Fruit fly (Drosophila melanogaster) whole organism, prepupa: ENCODE results near the gene CG1024.
A peak's percentile ranks its signal among the peaks of the same experiment; 100 is the strongest.

ENCODE experiments used
- CG10631 ChIP-seq: fragments of 200-800 bp; sonication (Bioruptor generic); optimal IDR thresholded peaks from 2 replicates; lab custom pipeline; 2016; ENCODE audit warnings: missing biosample characterization, missing genetic modification characterization
- CG10669 ChIP-seq: fragments of 200-800 bp; sonication (Bioruptor generic); optimal IDR thresholded peaks from 3 replicates; lab custom pipeline; 2018; ENCODE audit warnings: missing biosample characterization, mild to moderate bottlenecking, missing genetic modification characterization, moderate library complexity
- CG11294 ChIP-seq: fragments of 200-800 bp; sonication (Bioruptor generic); IDR thresholded peaks from 2 replicates; pipeline ENCODE4 v1.3.6; 2022; ENCODE audit warnings: missing biosample characterization, missing genetic modification characterization
- CG11762 ChIP-seq: fragments of 200-800 bp; sonication (Bioruptor generic); optimal IDR thresholded peaks from 3 replicates; lab custom pipeline; 2016; ENCODE audit warnings: missing biosample characterization, missing genetic modification characterization; ENCODE audit not compliant: insufficient read depth
- CG11902 ChIP-seq: fragments of 200-800 bp; sonication (Bioruptor generic); optimal IDR thresholded peaks from 3 replicates; lab custom pipeline; 2016; ENCODE audit warnings: missing biosample characterization, missing genetic modification characterization
- CG15336 ChIP-seq: fragments of 200-800 bp; sonication (Bioruptor generic); IDR thresholded peaks from 2 replicates; pipeline ENCODE4 v1.3.6; 2022; ENCODE audit warnings: missing biosample characterization, missing genetic modification characterization
- CG1621 ChIP-seq: fragments of 200-800 bp; sonication (Bioruptor generic); optimal IDR thresholded peaks from 3 replicates; lab custom pipeline; 2018; ENCODE audit warnings: missing biosample characterization, mild to moderate bottlenecking, missing genetic modification characterization
- CG16779 ChIP-seq: fragments of 200-800 bp; sonication (Bioruptor generic); optimal IDR thresholded peaks from 3 replicates; lab custom pipeline; 2017; ENCODE audit warnings: missing biosample characterization, mild to moderate bottlenecking, missing genetic modification characterization
- CG3032 ChIP-seq: fragments of 200-800 bp; optimal IDR thresholded peaks from 2 replicates; lab custom pipeline; 2019; ENCODE audit warnings: missing biosample characterization, mild to moderate bottlenecking, missing genetic modification characterization, moderate library complexity
- CG31627 ChIP-seq: fragments of 200-800 bp; sonication (Bioruptor generic); optimal IDR thresholded peaks from 3 replicates; lab custom pipeline; 2016; ENCODE audit warnings: missing biosample characterization, missing genetic modification characterization
- CG32006 ChIP-seq: fragments of 200-800 bp; sonication (Bioruptor generic); optimal IDR thresholded peaks from 3 replicates; lab custom pipeline; 2017; ENCODE audit warnings: missing biosample characterization, mild to moderate bottlenecking, missing genetic modification characterization
- CG34406 ChIP-seq: fragments of 200-800 bp; sonication (Bioruptor generic); optimal IDR thresholded peaks from 3 replicates; lab custom pipeline; 2016; ENCODE audit warnings: missing biosample characterization, missing genetic modification characterization
- CG6276 ChIP-seq: fragments of 200-800 bp; sonication (Bioruptor generic); optimal IDR thresholded peaks from 2 replicates; lab custom pipeline; 2017; ENCODE audit warnings: missing biosample characterization, mild to moderate bottlenecking, missing genetic modification characterization
- CG6792 ChIP-seq: fragments of 200-800 bp; sonication (Bioruptor generic); optimal IDR thresholded peaks from 3 replicates; lab custom pipeline; 2016; ENCODE audit warnings: missing biosample characterization, missing genetic modification characterization
- CG7368 ChIP-seq: fragments of 200-800 bp; sonication (Bioruptor generic); optimal IDR thresholded peaks from 3 replicates; lab custom pipeline; 2016; ENCODE audit warnings: missing biosample characterization, missing genetic modification characterization
- CG8119 ChIP-seq: fragments of 200-800 bp; sonication (Bioruptor generic); IDR thresholded peaks from 3 replicates; pipeline ENCODE4 v1.3.6; 2022; ENCODE audit warnings: missing biosample characterization, missing genetic modification characterization
- CG8319 ChIP-seq: fragments of 200-800 bp; sonication (Bioruptor generic); optimal IDR thresholded peaks from 3 replicates; lab custom pipeline; 2016; ENCODE audit warnings: missing biosample characterization, missing genetic modification characterization
- CG9139 ChIP-seq: fragments of 200-800 bp; sonication (Bioruptor generic); optimal IDR thresholded peaks from 3 replicates; lab custom pipeline; 2017; ENCODE audit warnings: missing biosample characterization, mild to moderate bottlenecking, missing genetic modification characterization
- Eip75B ChIP-seq: fragments of 200-800 bp; sonication (Bioruptor generic); optimal IDR thresholded peaks from 3 replicates; lab custom pipeline; 2016; ENCODE audit warnings: missing biosample characterization, missing genetic modification characterization
- Eip78C ChIP-seq: fragments of 200-800 bp; sonication (Bioruptor generic); peaks from one replicate; lab custom pipeline; 2016; ENCODE audit warnings: missing biosample characterization, missing genetic modification characterization
- Eip93F ChIP-seq: fragments of 200-800 bp; sonication (Bioruptor generic); optimal IDR thresholded peaks from 2 replicates; lab custom pipeline; 2016; ENCODE audit warnings: missing biosample characterization, mild to moderate bottlenecking, missing genetic modification characterization
- Ets21C ChIP-seq: fragments of 200-800 bp; sonication (Bioruptor generic); optimal IDR thresholded peaks from 3 replicates; lab custom pipeline; 2016; ENCODE audit warnings: missing biosample characterization, missing genetic modification characterization
- Ets96B ChIP-seq: fragments of 200-800 bp; optimal IDR thresholded peaks from 2 replicates; lab custom pipeline; 2019; ENCODE audit warnings: missing biosample characterization, mild to moderate bottlenecking, missing genetic modification characterization, moderate library complexity
- Hr39 ChIP-seq: fragments of 200-800 bp; sonication (Bioruptor generic); optimal IDR thresholded peaks from 2 replicates; lab custom pipeline; 2016; ENCODE audit warnings: missing biosample characterization, missing genetic modification characterization
- Hr4 ChIP-seq: fragments of 200-800 bp; sonication (Bioruptor generic); optimal IDR thresholded peaks from 3 replicates; lab custom pipeline; 2016; ENCODE audit warnings: missing biosample characterization, missing genetic modification characterization
- Lpt ChIP-seq: fragments of 200-800 bp; sonication (Bioruptor generic); optimal IDR thresholded peaks from 3 replicates; lab custom pipeline; 2016; ENCODE audit warnings: missing biosample characterization, missing genetic modification characterization
- Met ChIP-seq: fragments of 200-800 bp; sonication (Bioruptor generic); optimal IDR thresholded peaks from 3 replicates; lab custom pipeline; 2016; ENCODE audit warnings: missing biosample characterization, missing genetic modification characterization
- OdsH ChIP-seq: fragments of 200-800 bp; sonication (Bioruptor generic); optimal IDR thresholded peaks from 3 replicates; lab custom pipeline; 2016; ENCODE audit warnings: missing biosample characterization, missing genetic modification characterization
- Smox ChIP-seq: fragments of 200-800 bp; sonication (Bioruptor generic); optimal IDR thresholded peaks from 3 replicates; lab custom pipeline; 2016; ENCODE audit warnings: missing biosample characterization, missing genetic modification characterization
- Sox102F ChIP-seq: fragments of 200-800 bp; sonication (Bioruptor generic); optimal IDR thresholded peaks from 2 replicates; lab custom pipeline; 2016; ENCODE audit warnings: missing biosample characterization, mild to moderate bottlenecking, missing genetic modification characterization
- Sox14 ChIP-seq: fragments of 200-800 bp; sonication (Bioruptor generic); optimal IDR thresholded peaks from 3 replicates; lab custom pipeline; 2016; ENCODE audit warnings: missing biosample characterization, missing genetic modification characterization
- achi ChIP-seq: fragments of 200-800 bp; sonication (Bioruptor generic); optimal IDR thresholded peaks from 3 replicates; lab custom pipeline; 2016; ENCODE audit warnings: missing biosample characterization, missing genetic modification characterization
- acj6 ChIP-seq: fragments of 200-800 bp; sonication (Bioruptor generic); optimal IDR thresholded peaks from 3 replicates; lab custom pipeline; 2016; ENCODE audit warnings: missing biosample characterization, missing genetic modification characterization
- cyc ChIP-seq: fragments of 200-800 bp; sonication (Bioruptor generic); optimal IDR thresholded peaks from 3 replicates; lab custom pipeline; 2016; ENCODE audit warnings: missing biosample characterization, missing genetic modification characterization
- dac ChIP-seq: fragments of 200-800 bp; sonication (Bioruptor generic); optimal IDR thresholded peaks from 2 replicates; lab custom pipeline; 2017; ENCODE audit warnings: missing biosample characterization, mild to moderate bottlenecking, missing genetic modification characterization
- dsx ChIP-seq: fragments of 200-800 bp; optimal IDR thresholded peaks from 3 replicates; lab custom pipeline; 2019; ENCODE audit warnings: missing biosample characterization, mild to moderate bottlenecking, missing genetic modification characterization, moderate library complexity; ENCODE audit not compliant: poor library complexity, severe bottlenecking
- esn ChIP-seq: fragments of 200-800 bp; sonication (Bioruptor generic); optimal IDR thresholded peaks from 2 replicates; lab custom pipeline; 2016; ENCODE audit warnings: missing biosample characterization, mild to moderate bottlenecking, missing genetic modification characterization, moderate library complexity
- fd59A ChIP-seq: fragments of 200-800 bp; sonication (Bioruptor generic); optimal IDR thresholded peaks from 2 replicates; lab custom pipeline; 2017; ENCODE audit warnings: missing biosample characterization, mild to moderate bottlenecking, missing genetic modification characterization, missing genetic modification reagents
- lz ChIP-seq: fragments of 200-800 bp; sonication (Bioruptor generic); optimal IDR thresholded peaks from 3 replicates; lab custom pipeline; 2016; ENCODE audit warnings: missing biosample characterization, missing genetic modification characterization
- net ChIP-seq: fragments of 200-800 bp; sonication (Bioruptor generic); optimal IDR thresholded peaks from 3 replicates; lab custom pipeline; 2016; ENCODE audit warnings: missing biosample characterization, missing genetic modification characterization
- pdm3 ChIP-seq: fragments of 200-800 bp; sonication (Bioruptor generic); optimal IDR thresholded peaks from 3 replicates; lab custom pipeline; 2016; ENCODE audit warnings: missing biosample characterization, missing genetic modification characterization
- salr ChIP-seq, 2 experiments: fragments of 200-800 bp; sonication (Bioruptor generic); optimal IDR thresholded peaks; 3 replicates each; lab custom pipeline; 2016 to 2018; ENCODE audit warnings: missing biosample characterization in 2 of 2, missing genetic modification characterization in 2 of 2, mild to moderate bottlenecking in 1 of 2
- ss ChIP-seq, 2 experiments: fragments of 200-800 bp; sonication (Bioruptor generic); optimal IDR thresholded peaks; 2 replicates in 1 of 2; 3 replicates in 1 of 2; lab custom pipeline; 2017 to 2018; ENCODE audit warnings: mild to moderate bottlenecking in 2 of 2, missing biosample characterization in 2 of 2, missing genetic modification characterization in 2 of 2, moderate library complexity in 1 of 2
- svp ChIP-seq: fragments of 200-800 bp; sonication (Bioruptor generic); peaks from one replicate; lab custom pipeline; 2016; ENCODE audit warnings: missing biosample characterization, missing genetic modification characterization

The CG1024 gene

dm6 chr3R:6368100-6368499 is 12.0 kb downstream of the CG1024 start, which contains the start of gene CG42724:
CG42724 (minus strand) TSS chr3R:6368288.
- TF ChIP-seq Hr39 (no peak), lz (GFP tag; lab: Kevin White, UChicago) (peak; percentile 46), cyc (GFP tag; lab: Kevin White, UChicago) (peak; percentile 32), CG11762 (GFP tag; lab: Kevin White, UChicago) (peak; percentile 24), dac (no peak), CG11294 (GFP tag; lab: Robert Waterston, UW) (peak; percentile 14; the same call in 1 of the 2 replicates), CG16779 (tag; lab: Kevin White, UChicago) (no peak), pdm3 (GFP tag; lab: Kevin White, UChicago) (no peak), svp (GFP tag; lab: Kevin White, UChicago) (no peak), Met (no peak), CG10631 (GFP tag; lab: Kevin White, UChicago) (no peak), esn (GFP tag; lab: Kevin White, UChicago) (peak; percentile 32), Hr4 (GFP tag; lab: Kevin White, UChicago) (no peak)

dm6 chr3R:6354408-6354807 is 25.7 kb downstream of the CG1024 start:
- peak; percentile 90 for TF ChIP-seq svp (GFP tag; lab: Kevin White, UChicago)
- no peak for TF ChIP-seq acj6 (GFP tag; lab: Kevin White, UChicago)

- TF ChIP-seq Sox102F (GFP tag; lab: Kevin White, UChicago) (peak; percentile 77), CG1621 (tag; lab: Kevin White, UChicago) (no peak), Ets96B (peak; percentile 75), OdsH (GFP tag; lab: Kevin White, UChicago) (peak; percentile 88), CG9139 (GFP tag; lab: Kevin White, UChicago) (no peak), Met (peak; percentile 88), CG7368 (GFP tag; lab: Kevin White, UChicago) (no peak), svp (GFP tag; lab: Kevin White, UChicago) (peak; percentile 93), CG31627 (GFP tag; lab: Kevin White, UChicago) (peak; percentile 76), CG16779 (tag; lab: Kevin White, UChicago) (no peak), CG3032 (peak; percentile 75), net (GFP tag; lab: Kevin White, UChicago) (peak; percentile 84), salr (GFP tag; optimal IDR thresholded peaks at IDR 0.05; lab: Kevin White, UChicago) (peak in 1 of 2 experiments; percentile 89), Lpt (GFP tag; lab: Kevin White, UChicago) (peak; percentile 71), CG10669 (GFP tag; lab: Kevin White, UChicago) (no peak), CG32006 (GFP tag; lab: Kevin White, UChicago) (peak; percentile 92), ss (GFP tag; optimal IDR thresholded peaks at IDR 0.05; lab: Kevin White, UChicago) (no peak), CG11902 (GFP tag; lab: Kevin White, UChicago) (peak; percentile 36), CG10631 (GFP tag; lab: Kevin White, UChicago) (peak; percentile 78), CG6276 (no peak), achi (GFP tag; lab: Kevin White, UChicago) (peak; percentile 85), Sox14 (GFP tag; lab: Kevin White, UChicago) (peak; percentile 87), acj6 (GFP tag; lab: Kevin White, UChicago) (peak; percentile 83), CG8319 (GFP tag; lab: Kevin White, UChicago) (peak; percentile 64), CG8119 (peak; percentile 73; the same call in 2 of the 3 replicates), Ets21C (peak; percentile 73), Eip78C (GFP tag; lab: Kevin White, UChicago) (peak; percentile 97), cyc (GFP tag; lab: Kevin White, UChicago) (peak; percentile 78), lz (GFP tag; lab: Kevin White, UChicago) (peak; percentile 80), CG15336 (GFP tag; lab: Robert Waterston, UW) (peak; percentile 82; the same call in 1 of the 2 replicates), Eip93F (GFP tag; lab: Kevin White, UChicago) (no peak), CG6792 (GFP tag; lab: Kevin White, UChicago) (peak; percentile 81), CG34406 (GFP tag; lab: Kevin White, UChicago) (no peak), Eip75B (GFP tag; lab: Kevin White, UChicago) (peak; percentile 84), Smox (GFP tag; lab: Kevin White, UChicago) (peak; percentile 80), dac (peak; percentile 57), esn (GFP tag; lab: Kevin White, UChicago) (peak; percentile 89), dsx (no peak), Hr39 (peak; percentile 81), fd59A (GFP tag; lab: Kevin White, UChicago) (peak; percentile 72)
These were observed 26.3 kb downstream of the CG1024 start for dm6 chr3R:6353624-6354352.
